Worm (Caenorhabditis elegans): Measurements from ENCODE around the gene F08F8.10.

The F08F8.10 gene

DNA sequence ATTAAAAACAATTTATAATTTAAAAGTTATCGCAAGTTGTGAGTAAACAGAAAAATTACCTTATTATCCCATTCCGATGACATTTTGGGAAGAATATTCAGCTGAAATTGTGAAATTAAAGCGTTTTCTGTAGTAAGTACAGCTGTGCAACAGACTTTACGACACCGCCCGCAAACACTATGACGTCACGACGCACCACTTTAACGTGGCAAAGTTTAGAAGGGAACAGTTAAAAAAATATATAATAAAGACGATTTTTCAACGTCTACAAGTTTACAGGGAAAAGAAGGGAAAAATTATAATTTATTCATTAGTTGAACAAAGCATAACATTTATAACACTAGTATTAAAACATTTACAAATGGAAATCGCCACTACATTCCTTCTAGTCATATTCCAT is 3.3 kb downstream of the F08F8.10 start, which contains the start of gene F08F8.9:
TSS of gene F08F8.9 (minus strand) at position 101 of the 400 bp plus-strand sequence.
- TF ChIP-seq dsc-1 (tag; optimal IDR thresholded peaks at IDR 0.05) (no peak), nhr-90 (tag; optimal IDR thresholded peaks at IDR 0.05; ENCODE audit: poor library complexity) (no peak), F16B12.6 (tag; optimal IDR thresholded peaks at IDR 0.05) (peak; percentile 45), lin-35 (GFP tag; optimal IDR thresholded peaks at IDR 0.05) (peak in 1 of 2 experiments; percentile 1), aly-2 (tag; optimal IDR thresholded peaks at IDR 0.05) (no peak), unc-62 (GFP tag; optimal IDR thresholded peaks at IDR 0.05) (no peak)

DNA sequence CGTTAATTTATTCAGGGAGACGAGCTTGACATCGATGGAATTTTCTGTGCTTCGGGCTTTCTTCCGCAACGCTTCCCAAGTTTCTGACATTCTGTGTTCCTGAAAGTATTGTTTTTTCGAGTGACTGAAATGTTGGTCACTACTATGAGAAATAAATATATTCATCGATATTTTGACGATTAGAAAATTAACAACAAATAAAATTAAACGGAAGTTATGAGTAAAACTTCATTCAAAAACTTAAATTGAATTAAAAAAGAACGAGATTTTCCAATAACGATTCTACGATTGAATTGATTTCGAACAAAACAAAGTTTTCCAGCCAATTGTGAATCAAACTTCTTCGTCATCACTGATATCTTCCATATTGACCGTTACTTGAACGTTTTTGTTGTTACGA is 8.1 kb downstream of the F08F8.10 start, which contains the start of gene gos-28:
TSS of gene gos-28 (minus strand) at position 101 of the 400 bp plus-strand sequence.
- no peak for TF ChIP-seq nhr-77 (tag; optimal IDR thresholded peaks at IDR 0.05)
- no peak for TF ChIP-seq lin-35 (GFP tag; optimal IDR thresholded peaks at IDR 0.05)
- no peak for TF ChIP-seq lin-13 (GFP tag; optimal IDR thresholded peaks at IDR 0.05)
- no peak for TF ChIP-seq fkh-10 (GFP tag; optimal IDR thresholded peaks at IDR 0.05)
- TF ChIP-seq F16B12.6 (tag; optimal IDR thresholded peaks at IDR 0.05): no peak
- no peak for TF ChIP-seq ama-1 (optimal IDR thresholded peaks at IDR 0.05)
- TF ChIP-seq snu-23 (GFP tag; optimal IDR thresholded peaks at IDR 0.05): no peak
- TF ChIP-seq ceh-63 (GFP tag; optimal IDR thresholded peaks at IDR 0.05): no peak
- TF ChIP-seq C16A3.4 (tag; optimal IDR thresholded peaks at IDR 0.05): no peak
- TF ChIP-seq efl-3 (GFP tag; optimal IDR thresholded peaks at IDR 0.05): no peak
- TF ChIP-seq ztf-11 (tag; optimal IDR thresholded peaks at IDR 0.05): no peak
- TF ChIP-seq tbx-2 (tag; optimal IDR thresholded peaks at IDR 0.05): no peak
- no peak for TF ChIP-seq sup-37 (GFP tag; optimal IDR thresholded peaks at IDR 0.05)
- TF ChIP-seq unc-30 (tag; optimal IDR thresholded peaks at IDR 0.05): no peak
- no peak for TF ChIP-seq efl-1 (optimal IDR thresholded peaks at IDR 0.05)
- no peak for TF ChIP-seq efl-1 (GFP tag; optimal IDR thresholded peaks at IDR 0.05 in 1 of 2)
- no peak for TF ChIP-seq blmp-1 (tag; optimal IDR thresholded peaks at IDR 0.05)
- TF ChIP-seq lir-3 (tag; optimal IDR thresholded peaks at IDR 0.05; ENCODE audit: poor library complexity): no peak
- no peak for TF ChIP-seq nhr-28 (tag; optimal IDR thresholded peaks at IDR 0.05)
- no peak for TF ChIP-seq jun-1 (tag; optimal IDR thresholded peaks at IDR 0.05)

DNA sequence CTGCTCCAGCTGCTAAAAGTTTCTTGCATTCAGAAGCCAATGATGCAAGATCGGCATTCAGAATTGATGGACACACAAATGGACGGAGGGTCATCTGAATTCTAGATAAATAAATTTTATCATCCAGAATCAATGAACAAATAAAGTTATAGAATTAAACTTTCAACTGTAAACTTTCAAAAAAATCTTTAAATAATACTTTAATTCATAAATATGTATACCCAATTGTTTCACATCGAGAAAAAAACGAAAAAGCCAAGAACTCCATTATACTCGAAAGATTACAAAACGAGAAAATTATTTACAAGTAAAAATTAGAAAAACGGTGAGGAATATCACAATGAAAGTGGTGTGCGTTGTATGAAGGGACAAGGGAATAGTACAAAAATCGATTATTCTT is 10.1 kb downstream of the F08F8.10 start, which contains the start of gene F08F8.7:
TSS of gene F08F8.7 (minus strand) at position 101 of the 400 bp plus-strand sequence.
- TF ChIP-seq nhr-47 (tag; optimal IDR thresholded peaks at IDR 0.05) (no peak), zag-1 (tag; optimal IDR thresholded peaks at IDR 0.05) (no peak), nhr-237 (tag; optimal IDR thresholded peaks at IDR 0.05) (no peak), lir-3 (tag; optimal IDR thresholded peaks at IDR 0.05; ENCODE audit: poor library complexity) (no peak), snpc-4 (tag; optimal IDR thresholded peaks at IDR 0.05) (no peak), snu-23 (GFP tag; optimal IDR thresholded peaks at IDR 0.05) (no peak), fkh-8 (tag; optimal IDR thresholded peaks at IDR 0.05) (no peak)

DNA sequence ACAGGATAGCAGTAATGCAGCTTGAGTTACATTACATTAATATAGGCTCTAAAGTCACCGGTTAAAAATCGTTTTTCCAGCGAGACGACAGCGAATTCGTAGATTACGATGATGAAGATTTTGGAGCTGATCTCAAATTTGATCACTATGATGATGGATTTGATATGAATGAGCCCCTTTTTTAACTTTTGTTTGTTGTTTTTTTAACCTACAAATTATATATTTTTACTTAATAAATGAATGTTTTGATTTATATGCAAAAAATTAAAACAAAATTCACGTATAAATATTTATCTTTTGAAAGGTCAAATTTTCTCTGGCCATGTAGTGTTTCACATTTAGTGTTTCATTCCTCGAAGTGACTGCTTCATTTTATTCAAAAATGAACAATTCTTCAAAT is 13.8 kb downstream of the F08F8.10 start, which contains the start of gene F08F8.6:
TSS of gene F08F8.6 (plus strand) at position 301 of the 400 bp plus-strand sequence.
- TF ChIP-seq efl-1 (optimal IDR thresholded peaks at IDR 0.05): no peak
- peak in 1 of 2 experiments; percentile 62 for TF ChIP-seq efl-1 (GFP tag; optimal IDR thresholded peaks at IDR 0.05 in 1 of 2)
- no peak for TF ChIP-seq unc-30 (tag; optimal IDR thresholded peaks at IDR 0.05)
- no peak for TF ChIP-seq unc-86 (tag; optimal IDR thresholded peaks at IDR 0.05)

DNA sequence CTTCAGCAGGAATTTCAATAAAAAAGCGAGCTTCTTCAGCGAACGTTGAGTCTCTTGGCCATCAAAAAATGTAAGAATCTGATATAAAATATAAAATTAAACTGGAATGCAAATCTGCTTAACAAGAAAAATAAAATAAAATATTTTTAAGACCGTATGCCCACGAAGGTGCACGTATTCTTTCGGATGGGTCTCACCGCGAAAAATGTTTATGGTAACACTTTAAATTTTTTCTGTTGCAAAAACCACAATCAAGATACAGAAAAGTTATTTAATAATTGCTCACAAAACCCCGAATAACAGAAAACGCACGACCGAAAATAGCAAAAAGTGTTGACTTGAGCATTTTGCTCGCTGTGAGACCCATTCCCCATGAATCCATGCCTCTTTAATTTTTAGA is 18.1 kb downstream of the F08F8.10 start:
- TF ChIP-seq pqm-1 (tag; optimal IDR thresholded peaks at IDR 0.05) (no peak), ces-1 (GFP tag; optimal IDR thresholded peaks at IDR 0.05) (no peak), ama-1 (optimal IDR thresholded peaks at IDR 0.05) (no peak), ztf-11 (tag; optimal IDR thresholded peaks at IDR 0.05) (no peak), tbx-2 (tag; optimal IDR thresholded peaks at IDR 0.05) (no peak), nhr-11 (tag; optimal IDR thresholded peaks at IDR 0.05) (no peak), hlh-17 (GFP tag; optimal IDR thresholded peaks at IDR 0.05; ENCODE audit: borderline replicate concordance) (no peak), C16A3.4 (tag; optimal IDR thresholded peaks at IDR 0.05) (no peak), jun-1 (tag; optimal IDR thresholded peaks at IDR 0.05) (no peak), zip-4 (GFP tag; optimal IDR thresholded peaks at IDR 0.05) (no peak), zag-1 (tag; optimal IDR thresholded peaks at IDR 0.05) (no peak), nhr-77 (tag; optimal IDR thresholded peaks at IDR 0.05) (no peak), efl-1 (optimal IDR thresholded peaks at IDR 0.05) (no peak), efl-1 (GFP tag; optimal IDR thresholded peaks at IDR 0.05 in 1 of 2) (no peak)
